Worm (Caenorhabditis elegans): ENCODE data around the gene trpp-6.

- TF ChIP-seq nfya-1 (tag; optimal IDR thresholded peaks at IDR 0.05; ENCODE audit: insufficient read depth): no peak
- TF ChIP-seq jun-1 (tag; optimal IDR thresholded peaks at IDR 0.05): no peak
- no peak for TF ChIP-seq nhr-11 (tag; optimal IDR thresholded peaks at IDR 0.05)
- TF ChIP-seq R02D3.7 (tag; optimal IDR thresholded peaks at IDR 0.05): no peak
- no peak for TF ChIP-seq snpc-4 (tag; optimal IDR thresholded peaks at IDR 0.05)
- no peak for TF ChIP-seq elt-3 (tag; optimal IDR thresholded peaks at IDR 0.05)
These were observed 33.5 kb upstream of the trpp-6 start, which contains the start of gene anmt-3 for ce11 chrV:9958231-9958630.
